Worm (Caenorhabditis elegans) whole organism, L2 larva: ENCODE data around the gene ZK1321.1.

Experiments used
- C34F6.9 ChIP-seq: fragments of 150-350 bp; optimal IDR thresholded peaks from 2 replicates; lab custom pipeline; 2014; ENCODE audit warnings: missing biosample characterization, missing genetic modification characterization
- F13H6.1 ChIP-seq: sonication (generic microtip); optimal IDR thresholded peaks from 2 replicates; lab custom pipeline; 2016; ENCODE audit warnings: missing genetic modification characterization, missing compliant biosample characterization
- R02D3.7 ChIP-seq: fragments of 150-350 bp; optimal IDR thresholded peaks from 2 replicates; lab custom pipeline; 2014; ENCODE audit warnings: missing biosample characterization, missing genetic modification characterization
- Y55F3AM.14 ChIP-seq: fragments of 200-800 bp; sonication (Bioruptor generic); optimal IDR thresholded peaks from 2 replicates; lab custom pipeline; 2018; ENCODE audit warnings: mild to moderate bottlenecking, missing genetic modification characterization, missing compliant biosample characterization
- ZK546.5 ChIP-seq: sonication (generic microtip); optimal IDR thresholded peaks from 2 replicates; lab custom pipeline; 2017; ENCODE audit warnings: missing biosample characterization, missing genetic modification characterization
- alr-1 ChIP-seq: fragments of 150-350 bp; optimal IDR thresholded peaks from 2 replicates; lab custom pipeline; 2014; ENCODE audit warnings: missing biosample characterization, missing genetic modification characterization
- aly-2 ChIP-seq: fragments of 150-350 bp; optimal IDR thresholded peaks from 2 replicates; lab custom pipeline; 2014; ENCODE audit warnings: missing biosample characterization, missing genetic modification characterization
- ama-1 ChIP-seq: fragments of 150-350 bp; optimal IDR thresholded peaks from 2 replicates; lab custom pipeline; 2018; ENCODE audit warnings: inconsistent platforms
- blmp-1 ChIP-seq: sonication (generic microtip); optimal IDR thresholded peaks from 2 replicates; lab custom pipeline; 2017; ENCODE audit warnings: missing genetic modification characterization, mild to moderate bottlenecking, missing compliant biosample characterization, antibody characterized with exemption, moderate library complexity; ENCODE audit not compliant: insufficient read depth
- ceh-16 ChIP-seq: fragments of 150-350 bp; optimal IDR thresholded peaks from 2 replicates; lab custom pipeline; 2014; ENCODE audit warnings: missing biosample characterization, missing genetic modification characterization
- ceh-82 ChIP-seq: fragments of 150-350 bp; optimal IDR thresholded peaks from 2 replicates; lab custom pipeline; 2014; ENCODE audit warnings: missing biosample characterization, missing genetic modification characterization
- crh-2 ChIP-seq: sonication (generic microtip); optimal IDR thresholded peaks from 2 replicates; lab custom pipeline; 2017; ENCODE audit warnings: missing biosample characterization, missing genetic modification characterization
- dmd-4 ChIP-seq: sonication (generic microtip); optimal IDR thresholded peaks from 2 replicates; lab custom pipeline; 2017; ENCODE audit warnings: missing biosample characterization, missing genetic modification characterization
- egl-27 ChIP-seq: sonication (generic microtip); optimal IDR thresholded peaks from 3 replicates; lab custom pipeline; 2017; ENCODE audit warnings: missing biosample characterization, missing genetic modification reagents, missing genetic modification characterization
- elt-1 ChIP-seq: fragments of 150-350 bp; optimal IDR thresholded peaks from 2 replicates; lab custom pipeline; 2014; ENCODE audit warnings: missing biosample characterization, missing genetic modification characterization
- elt-3 ChIP-seq: sonication (generic microtip); optimal IDR thresholded peaks from 2 replicates; lab custom pipeline; 2017; ENCODE audit warnings: missing biosample characterization, missing genetic modification characterization
- fos-1 ChIP-seq: fragments of 150-350 bp; optimal IDR thresholded peaks from 2 replicates; lab custom pipeline; 2014; ENCODE audit warnings: missing biosample characterization, missing genetic modification characterization
- gmeb-1 ChIP-seq: fragments of 150-350 bp; optimal IDR thresholded peaks from 2 replicates; lab custom pipeline; 2014; ENCODE audit warnings: missing biosample characterization, missing genetic modification characterization
- lin-11 ChIP-seq: fragments of 150-350 bp; sonication (generic microtip); optimal IDR thresholded peaks from 2 replicates; lab custom pipeline; 2014; ENCODE audit warnings: missing biosample characterization, missing genetic modification characterization, inconsistent platforms, mixed read lengths
- lin-13 ChIP-seq: fragments of 150-350 bp; optimal IDR thresholded peaks from 2 replicates; lab custom pipeline; 2014; ENCODE audit warnings: missing biosample characterization, missing genetic modification reagents, missing genetic modification characterization
- lin-39 ChIP-seq: fragments of 150-350 bp; optimal IDR thresholded peaks from 2 replicates; lab custom pipeline; 2014; ENCODE audit warnings: missing biosample characterization, missing genetic modification reagents, missing genetic modification characterization
- lsy-2 ChIP-seq, 2 experiments: fragments of 150-350 bp in 1 of 2; sonication (generic microtip) in 1 of 2; optimal IDR thresholded peaks; 2 replicates each; lab custom pipeline; 2014 to 2017; ENCODE audit warnings: missing biosample characterization in 2 of 2, missing genetic modification characterization in 2 of 2
- mab-5 ChIP-seq: fragments of 150-350 bp; optimal IDR thresholded peaks from 2 replicates; lab custom pipeline; 2014; ENCODE audit warnings: missing biosample characterization, missing genetic modification characterization
- mbf-1 ChIP-seq: sonication (generic microtip); optimal IDR thresholded peaks from 2 replicates; lab custom pipeline; 2017; ENCODE audit warnings: missing biosample characterization, missing genetic modification characterization
- mdl-1 ChIP-seq, 2 experiments: fragments of 150-350 bp in 1 of 2; sonication (generic microtip) in 1 of 2; optimal IDR thresholded peaks; 2 replicates each; lab custom pipeline; 2017; ENCODE audit warnings: missing biosample characterization in 2 of 2, missing genetic modification characterization in 2 of 2
- nhr-10 ChIP-seq: sonication (generic microtip); optimal IDR thresholded peaks from 2 replicates; lab custom pipeline; 2017; ENCODE audit warnings: missing biosample characterization, missing genetic modification characterization
- nhr-11 ChIP-seq: fragments of 150-350 bp; optimal IDR thresholded peaks from 2 replicates; lab custom pipeline; 2014; ENCODE audit warnings: missing biosample characterization, missing genetic modification characterization
- nhr-12 ChIP-seq: fragments of 150-350 bp; optimal IDR thresholded peaks from 2 replicates; lab custom pipeline; 2014; ENCODE audit warnings: missing biosample characterization, missing genetic modification characterization
- nhr-129 ChIP-seq: fragments of 150-350 bp; optimal IDR thresholded peaks from 2 replicates; lab custom pipeline; 2014; ENCODE audit warnings: missing biosample characterization, missing genetic modification characterization
- nhr-21 ChIP-seq: fragments of 150-350 bp; optimal IDR thresholded peaks from 2 replicates; lab custom pipeline; 2014; ENCODE audit warnings: missing biosample characterization, missing genetic modification characterization
- nhr-23 ChIP-seq: fragments of 150-350 bp; optimal IDR thresholded peaks from 2 replicates; lab custom pipeline; 2014; ENCODE audit warnings: missing biosample characterization, missing genetic modification reagents, missing genetic modification characterization
- nhr-237 ChIP-seq: fragments of 150-350 bp; optimal IDR thresholded peaks from 2 replicates; lab custom pipeline; 2014; ENCODE audit warnings: missing biosample characterization, missing genetic modification characterization
- nhr-25 ChIP-seq: fragments of 150-350 bp; sonication (generic microtip); optimal IDR thresholded peaks from 3 replicates; lab custom pipeline; 2014; ENCODE audit warnings: missing biosample characterization, missing genetic modification characterization
- nhr-6 ChIP-seq: fragments of 150-350 bp; optimal IDR thresholded peaks from 2 replicates; lab custom pipeline; 2014; ENCODE audit warnings: missing biosample characterization, missing genetic modification characterization
- nhr-77 ChIP-seq: fragments of 150-350 bp; optimal IDR thresholded peaks from 2 replicates; lab custom pipeline; 2014; ENCODE audit warnings: missing biosample characterization, missing genetic modification characterization
- peb-1 ChIP-seq: fragments of 150-350 bp; optimal IDR thresholded peaks from 2 replicates; lab custom pipeline; 2014; ENCODE audit warnings: missing biosample characterization, missing genetic modification characterization
- sem-4 ChIP-seq: fragments of 150-350 bp; optimal IDR thresholded peaks from 2 replicates; lab custom pipeline; 2014; ENCODE audit warnings: missing biosample characterization, missing genetic modification reagents, missing genetic modification characterization
- skn-1 ChIP-seq: sonication (generic microtip); optimal IDR thresholded peaks from 2 replicates; lab custom pipeline; 2017; ENCODE audit warnings: missing biosample characterization, missing genetic modification characterization
- sma-3 ChIP-seq: sonication (generic microtip); optimal IDR thresholded peaks from 2 replicates; lab custom pipeline; 2016; ENCODE audit warnings: missing genetic modification reagents, missing genetic modification characterization, missing compliant biosample characterization
- sma-9 ChIP-seq, 2 experiments: fragments of 150-350 bp in 1 of 2; sonication (generic microtip) in 1 of 2; optimal IDR thresholded peaks; 2 replicates each; lab custom pipeline; 2014 to 2016; ENCODE audit warnings: missing genetic modification characterization in 2 of 2, mild to moderate bottlenecking in 1 of 2, missing biosample characterization in 1 of 2, missing compliant biosample characterization in 1 of 2, missing genetic modification reagents in 1 of 2, moderate library complexity in 1 of 2
- snpc-4 ChIP-seq: fragments of 150-350 bp; optimal IDR thresholded peaks from 2 replicates; lab custom pipeline; 2014; ENCODE audit warnings: missing biosample characterization, missing genetic modification characterization
- unc-39 ChIP-seq: fragments of 150-350 bp; optimal IDR thresholded peaks from 2 replicates; lab custom pipeline; 2014; ENCODE audit warnings: missing biosample characterization, missing genetic modification characterization
- unc-55 ChIP-seq: fragments of 150-350 bp; sonication (generic microtip); optimal IDR thresholded peaks from 3 replicates; lab custom pipeline; 2014; ENCODE audit warnings: missing biosample characterization, missing genetic modification reagents, missing genetic modification characterization
- unc-62 ChIP-seq: fragments of 150-350 bp; optimal IDR thresholded peaks from 2 replicates; lab custom pipeline; 2014; ENCODE audit warnings: missing biosample characterization, missing genetic modification reagents, missing genetic modification characterization
- zag-1 ChIP-seq: fragments of 150-350 bp; optimal IDR thresholded peaks from 2 replicates; lab custom pipeline; 2014; ENCODE audit warnings: missing biosample characterization, missing genetic modification characterization
- ztf-1 ChIP-seq: fragments of 200-800 bp; sonication (Bioruptor generic); conservative IDR thresholded peaks from 2 replicates; pipeline ENCODE4 v1.3.6; 2022; ENCODE audit warnings: missing genetic modification characterization, missing compliant biosample characterization
- ztf-11 ChIP-seq: sonication (generic microtip); optimal IDR thresholded peaks from 2 replicates; lab custom pipeline; 2017; ENCODE audit warnings: missing biosample characterization, missing genetic modification characterization
- ztf-4 ChIP-seq: fragments of 150-350 bp; optimal IDR thresholded peaks from 2 replicates; lab custom pipeline; 2014; ENCODE audit warnings: missing biosample characterization, missing genetic modification characterization

The ZK1321.1 gene

ce11 chrII:9791185-9791584 is 37.4 kb downstream of the ZK1321.1 start:
- TF ChIP-seq ZK546.5 (tag; lab: Kevin White, UChicago) (no peak), fos-1 (tag; lab: Kevin White, UChicago) (peak; percentile 97), mdl-1 (tag; optimal IDR thresholded peaks at IDR 0.05; lab: Kevin White, UChicago) (peak in 1 of 2 experiments; percentile 43), Y55F3AM.14 (no peak), egl-27 (tag; lab: Kevin White, UChicago) (no peak), C34F6.9 (tag; lab: Kevin White, UChicago) (no peak), elt-1 (tag; lab: Kevin White, UChicago) (no peak), ama-1 (no peak), unc-39 (tag; lab: Kevin White, UChicago) (no peak), lin-11 (tag; lab: Kevin White, UChicago) (no peak), ztf-1 (GFP tag; lab: Robert Waterston, UW) (no peak), nhr-10 (tag; lab: Kevin White, UChicago) (no peak), ztf-4 (tag; lab: Kevin White, UChicago) (no peak), F13H6.1 (tag; lab: Kevin White, UChicago) (peak; percentile 73), nhr-12 (tag; lab: Kevin White, UChicago) (no peak), gmeb-1 (tag; lab: Kevin White, UChicago) (peak; percentile 48), aly-2 (tag; lab: Kevin White, UChicago) (no peak), skn-1 (tag; lab: Kevin White, UChicago) (no peak), ceh-16 (tag; lab: Kevin White, UChicago) (no peak), nhr-6 (no peak), nhr-11 (tag; lab: Kevin White, UChicago) (no peak), nhr-129 (tag; lab: Kevin White, UChicago) (peak; percentile 16), nhr-77 (no peak), snpc-4 (tag; lab: Kevin White, UChicago) (no peak), sem-4 (tag; lab: Kevin White, UChicago) (no peak), blmp-1 (no peak), sma-3 (GFP tag; lab: Kevin White, UChicago) (peak; percentile 44), R02D3.7 (tag; lab: Kevin White, UChicago) (no peak), lin-13 (GFP tag; lab: Kevin White, UChicago) (no peak), unc-55 (no peak), unc-62 (GFP tag; lab: Kevin White, UChicago) (no peak), nhr-237 (tag; lab: Kevin White, UChicago) (no peak), ceh-82 (tag; lab: Kevin White, UChicago) (no peak), nhr-21 (tag; lab: Kevin White, UChicago) (peak; percentile 41), sma-9 (GFP tag; optimal IDR thresholded peaks at IDR 0.05; lab: Kevin White, UChicago) (peak; percentile 94), sma-9 (tag; optimal IDR thresholded peaks at IDR 0.05; lab: Kevin White, UChicago) (no peak), dmd-4 (tag; lab: Kevin White, UChicago) (no peak), mab-5 (tag; lab: Kevin White, UChicago) (no peak), ztf-11 (tag; lab: Kevin White, UChicago) (no peak), alr-1 (tag; lab: Kevin White, UChicago) (no peak), lsy-2 (tag; optimal IDR thresholded peaks at IDR 0.05; lab: Kevin White, UChicago) (peak in 1 of 2 experiments; percentile 21), crh-2 (tag; lab: Kevin White, UChicago) (peak; percentile 70), mbf-1 (no peak), nhr-23 (no peak), lin-39 (tag; lab: Kevin White, UChicago) (no peak), peb-1 (no peak), elt-3 (tag; lab: Kevin White, UChicago) (no peak), zag-1 (tag; lab: Kevin White, UChicago) (no peak), nhr-25 (no peak)
